Fruit fly (Drosophila melanogaster): ENCODE data around the gene Grx3.

The Grx3 gene

DNA sequence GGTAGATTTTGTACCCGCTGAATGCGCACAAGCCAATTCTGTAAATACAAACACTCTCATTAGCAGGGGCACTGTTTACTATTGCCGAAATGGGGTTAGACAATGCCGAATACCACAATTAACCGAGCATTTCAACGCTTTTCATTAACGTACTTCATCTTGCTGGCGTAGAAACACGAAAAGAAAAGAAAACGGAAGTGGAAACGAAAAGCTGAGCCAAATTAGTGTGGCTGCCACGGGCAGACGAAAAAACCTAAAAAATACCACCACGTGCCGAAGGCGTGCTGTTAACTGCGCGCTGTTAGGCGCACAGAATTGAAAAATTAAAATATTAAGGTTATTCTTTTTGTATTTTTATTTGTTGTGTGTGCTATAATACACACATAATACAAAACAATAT, 28.7 kb downstream of the Grx3 start, which contains the start of gene RpL24 (continued):
- peak; percentile 93 for TF ChIP-seq CG10431 (GFP tag; optimal IDR thresholded peaks at IDR 0.05)
- TF ChIP-seq pros (GFP tag; optimal IDR thresholded peaks at IDR 0.05), result no peak
- TF ChIP-seq cwo (GFP tag; optimal IDR thresholded peaks at IDR 0.05), result peak; percentile 77
- peak; percentile 89 for TF ChIP-seq Dip3 (GFP tag; optimal IDR thresholded peaks at IDR 0.05)
- TF ChIP-seq Gug (GFP tag; IDR thresholded peaks at IDR 0.05), result peak; percentile 27; the same call in 2 of the 4 replicates
- no peak for TF ChIP-seq HLH4C (GFP tag; IDR thresholded peaks at IDR 0.05; ENCODE audit: partially characterized antibody)
- peak; percentile 85 for TF ChIP-seq CG2712 (tag; optimal IDR thresholded peaks at IDR 0.05)
- peak; percentile 74 to 84 for TF ChIP-seq bsh (GFP tag; optimal IDR thresholded peaks at IDR 0.05)
- TF ChIP-seq CG6175 (GFP tag; IDR thresholded peaks at IDR 0.05), result peak; percentile 84; the same call in 2 of the 3 replicates
- TF ChIP-seq Lhr (GFP tag; optimal IDR thresholded peaks at IDR 0.05), result peak; percentile 89
- peak; percentile 97 for TF ChIP-seq CG6813 (GFP tag; optimal IDR thresholded peaks at IDR 0.05)
- peak; percentile 92 for TF ChIP-seq CG2875 (GFP tag; optimal IDR thresholded peaks at IDR 0.05)
- TF ChIP-seq Usf (GFP tag; optimal IDR thresholded peaks at IDR 0.05), result peak; percentile 80
- no peak for TF ChIP-seq dan (GFP tag; IDR thresholded peaks at IDR 0.05)
- TF ChIP-seq ato (GFP tag; IDR thresholded peaks at IDR 0.05; ENCODE audit: partially characterized antibody), result peak; percentile 36; the same call in 1 of the 2 replicates
- TF ChIP-seq pum (GFP tag; optimal IDR thresholded peaks at IDR 0.05), result peak; percentile 59
- TF ChIP-seq CTCF (GFP tag; optimal IDR thresholded peaks at IDR 0.05), result peak; percentile 65
- no peak for TF ChIP-seq CG16813 (GFP tag; IDR thresholded peaks at IDR 0.05; ENCODE audit: partially characterized antibody)
- peak; percentile 81 for TF ChIP-seq CG11695 (GFP tag; IDR thresholded peaks at IDR 0.05)
- peak; percentile 71 for TF ChIP-seq CG12155 (GFP tag; optimal IDR thresholded peaks at IDR 0.05)
- TF ChIP-seq Poxn (GFP tag; IDR thresholded peaks at IDR 0.05), result no peak
- TF ChIP-seq Xbp1 (GFP tag; optimal IDR thresholded peaks at IDR 0.05), result peak; percentile 87
- no peak for TF ChIP-seq Hr78 (GFP tag; optimal IDR thresholded peaks at IDR 0.05)
- TF ChIP-seq HmgD (GFP tag; optimal IDR thresholded peaks at IDR 0.05), result peak; percentile 50
- TF ChIP-seq Ptx1 (GFP tag; IDR thresholded peaks at IDR 0.05), result peak; percentile 78
- TF ChIP-seq Xrp1 (GFP tag; IDR thresholded peaks at IDR 0.05), result peak; percentile 22
- TF ChIP-seq ara (GFP tag; IDR thresholded peaks at IDR 0.05), result peak; percentile 71; the same call in 1 of the 2 replicates
- TF ChIP-seq bbx (GFP tag; IDR thresholded peaks at IDR 0.05; ENCODE audit: partially characterized antibody), result peak; percentile 29; the same call in 1 of the 2 replicates
- TF ChIP-seq ken (GFP tag; IDR thresholded peaks at IDR 0.05), result peak; percentile 90
- peak; percentile 75 for TF ChIP-seq slbo (GFP tag; IDR thresholded peaks at IDR 0.05)
- TF ChIP-seq cato (GFP tag; optimal IDR thresholded peaks at IDR 0.05; ENCODE audit: borderline replicate concordance), result peak; percentile 66
- TF ChIP-seq CG4730 (GFP tag; IDR thresholded peaks at IDR 0.05), result no peak
- TF ChIP-seq CG4360 (GFP tag; IDR thresholded peaks at IDR 0.05), result peak; percentile 46
- no peak for TF ChIP-seq CG2199 (GFP tag; IDR thresholded peaks at IDR 0.05)
- TF ChIP-seq CG12659 (GFP tag; optimal IDR thresholded peaks at IDR 0.05), result peak; percentile 95
- TF ChIP-seq Sox100B (GFP tag; optimal IDR thresholded peaks at IDR 0.05), result peak; percentile 88
- peak; percentile 80 for TF ChIP-seq gem (tag; optimal IDR thresholded peaks at IDR 0.05)
- TF ChIP-seq Dip2 (GFP tag; IDR thresholded peaks at IDR 0.05), result no peak
- no peak for TF ChIP-seq CG34224 (GFP tag; IDR thresholded peaks at IDR 0.05; ENCODE audit: partially characterized antibody)
- TF ChIP-seq wor (GFP tag; IDR thresholded peaks at IDR 0.05), result peak; percentile 18; the same call in 1 of the 2 replicates
- TF ChIP-seq caup (GFP tag; optimal IDR thresholded peaks at IDR 0.05; ENCODE audit: severe bottlenecking), result peak; percentile 99
- peak; percentile 69 for TF ChIP-seq trh (GFP tag; optimal IDR thresholded peaks at IDR 0.05)
- peak; percentile 95 for TF ChIP-seq CG6854 (GFP tag; optimal IDR thresholded peaks at IDR 0.05)
- peak; percentile 92 for TF ChIP-seq kah (GFP tag; optimal IDR thresholded peaks at IDR 0.05)
- TF ChIP-seq YL-1 (GFP tag; optimal IDR thresholded peaks at IDR 0.05), result peak; percentile 99
- peak; percentile 91 for TF ChIP-seq PHDP (tag; optimal IDR thresholded peaks at IDR 0.05)
- TF ChIP-seq CG10979 (tag; optimal IDR thresholded peaks at IDR 0.05), result peak; percentile 75
- TF ChIP-seq C15 (GFP tag; IDR thresholded peaks at IDR 0.05), result peak; percentile 68; the same call in 2 of the 3 replicates
- TF ChIP-seq sens-2 (GFP tag; IDR thresholded peaks at IDR 0.05), result peak; percentile 91
- TF ChIP-seq Opbp (GFP tag; IDR thresholded peaks at IDR 0.05; ENCODE audit: partially characterized antibody), result 0 out of 3 replicates have a peak, but pooled peaks have one; percentile 11
